Worm (Caenorhabditis elegans): Measurements from ENCODE around the gene unc-83.

unc-83 gene

ce11 chrV:6427433-6427832 is 37.4 kb upstream of the unc-83 start (continued):
- TF ChIP-seq daf-16 (GFP tag; optimal IDR thresholded peaks at IDR 0.05) = no peak
- TF ChIP-seq daf-16 (tag; optimal IDR thresholded peaks at IDR 0.05) = peak; percentile 25

ce11 chrV:6429870-6430339 is 35.0 kb upstream of the unc-83 start, which contains the start of gene alh-4:
TSS of gene alh-4 (minus strand) at chrV:6429920.
- TF ChIP-seq nhr-28 (tag; optimal IDR thresholded peaks at IDR 0.05) = peak; percentile 44
- no peak for TF ChIP-seq F26F4.8 (GFP tag; conservative IDR thresholded peaks at IDR 0.05)
- TF ChIP-seq hlh-11 (tag; optimal IDR thresholded peaks at IDR 0.05) = peak; percentile 28
- peak; percentile 45 for TF ChIP-seq cey-2 (tag; optimal IDR thresholded peaks at IDR 0.05; ENCODE audit: borderline replicate concordance, insufficient read depth)
- peak in 1 of 2 experiments; percentile 85 for TF ChIP-seq unc-62 (GFP tag; optimal IDR thresholded peaks at IDR 0.05 in 1 of 2)
- TF ChIP-seq unc-62 (tag; optimal IDR thresholded peaks at IDR 0.05) = no peak
- TF ChIP-seq hlh-30 (tag; optimal IDR thresholded peaks at IDR 0.05; ENCODE audit: insufficient read depth) = peak; percentile 39

- no peak for TF ChIP-seq snpc-1.2 (GFP tag; IDR thresholded peaks at IDR 0.05)
- TF ChIP-seq tag-97 (GFP tag; IDR thresholded peaks at IDR 0.05) = no peak
- peak; percentile 89 for TF ChIP-seq nhr-28 (tag; optimal IDR thresholded peaks at IDR 0.05)
- no peak for TF ChIP-seq nhr-111 (GFP tag; optimal IDR thresholded peaks at IDR 0.05)
- TF ChIP-seq F37D6.2 (tag; optimal IDR thresholded peaks at IDR 0.05) = no peak
- TF ChIP-seq duxl-1 (tag; optimal IDR thresholded peaks at IDR 0.05; ENCODE audit: poor library complexity) = no peak
- TF ChIP-seq mdt-29 (GFP tag; IDR thresholded peaks at IDR 0.05) = no peak
- TF ChIP-seq dpl-1 (GFP tag; optimal IDR thresholded peaks at IDR 0.05) = no peak
- TF ChIP-seq lin-29 (GFP tag; IDR thresholded peaks at IDR 0.05) = no peak
- TF ChIP-seq ceh-62 (tag; optimal IDR thresholded peaks at IDR 0.05) = no peak
- no peak for TF ChIP-seq nhr-11 (tag; optimal IDR thresholded peaks at IDR 0.05)
- peak; percentile 32 for TF ChIP-seq mep-1 (tag; optimal IDR thresholded peaks at IDR 0.05)
- TF ChIP-seq gei-8 (GFP tag; optimal IDR thresholded peaks at IDR 0.05) = no peak
- TF ChIP-seq tra-1 (GFP tag; IDR thresholded peaks at IDR 0.05) = no peak
- TF ChIP-seq lin-39 (tag; optimal IDR thresholded peaks at IDR 0.05) = no peak
- peak; percentile 23 for TF ChIP-seq hlh-11 (tag; optimal IDR thresholded peaks at IDR 0.05)
- TF ChIP-seq unc-62 (GFP tag; optimal IDR thresholded peaks at IDR 0.05 in 1 of 2) = peak in 1 of 2 experiments; percentile 83
- no peak for TF ChIP-seq unc-62 (tag; optimal IDR thresholded peaks at IDR 0.05)
- TF ChIP-seq arid-1 (GFP tag; conservative IDR thresholded peaks at IDR 0.05) = no peak
- peak; percentile 39 for TF ChIP-seq hlh-30 (tag; optimal IDR thresholded peaks at IDR 0.05; ENCODE audit: insufficient read depth)
- TF ChIP-seq F26F4.8 (GFP tag; conservative IDR thresholded peaks at IDR 0.05) = no peak
- TF ChIP-seq nhr-77 (tag; optimal IDR thresholded peaks at IDR 0.05) = no peak
- no peak for TF ChIP-seq Y75B8A.6 (GFP tag; IDR thresholded peaks at IDR 0.05)
- TF ChIP-seq nhr-237 (tag; optimal IDR thresholded peaks at IDR 0.05) = no peak
- TF ChIP-seq D1046.2 (GFP tag; IDR thresholded peaks at IDR 0.05) = no peak
- TF ChIP-seq daf-16 (GFP tag; optimal IDR thresholded peaks at IDR 0.05) = no peak
- TF ChIP-seq daf-16 (tag; optimal IDR thresholded peaks at IDR 0.05) = peak; percentile 60
- no peak for TF ChIP-seq madf-9 (GFP tag; conservative IDR thresholded peaks at IDR 0.05)
- TF ChIP-seq unc-39 (tag; optimal IDR thresholded peaks at IDR 0.05) = no peak
- TF ChIP-seq egl-27 (tag; optimal IDR thresholded peaks at IDR 0.05) = no peak
- TF ChIP-seq lin-38 (GFP tag; IDR thresholded peaks at IDR 0.05) = 0 out of 2 replicates have a peak, but pooled peaks have one; percentile 13
- TF ChIP-seq pqm-1 (tag; optimal IDR thresholded peaks at IDR 0.05) = peak; percentile 65
- no peak for TF ChIP-seq fkh-10 (GFP tag; optimal IDR thresholded peaks at IDR 0.05)
- TF ChIP-seq vab-7 (GFP tag; IDR thresholded peaks at IDR 0.05) = no peak
- no peak for TF ChIP-seq ZK546.5 (tag; optimal IDR thresholded peaks at IDR 0.05)
- TF ChIP-seq mdl-1 (tag; optimal IDR thresholded peaks at IDR 0.05) = peak in 1 of 2 experiments; percentile 7
- TF ChIP-seq R02D3.7 (tag; optimal IDR thresholded peaks at IDR 0.05) = no peak
- TF ChIP-seq set-16 (GFP tag; IDR thresholded peaks at IDR 0.05) = no peak
- no peak for TF ChIP-seq rbr-2 (tag; optimal IDR thresholded peaks at IDR 0.05)
- no peak for TF ChIP-seq spr-3 (GFP tag; optimal IDR thresholded peaks at IDR 0.05)
- no peak for TF ChIP-seq jun-1 (tag; optimal IDR thresholded peaks at IDR 0.05)
- TF ChIP-seq mxl-2 (GFP tag; conservative IDR thresholded peaks at IDR 0.05) = no peak
- no peak for TF ChIP-seq lin-13 (GFP tag; optimal IDR thresholded peaks at IDR 0.05)
Measured at ce11 chrV:6430526-6431371, 34.1 kb upstream of the unc-83 start.
